Worm (Caenorhabditis elegans) whole organism, early embryonic: ENCODE results near the gene F47B8.8.

Experiments
- aly-1 ChIP-seq: sonication (generic microtip); optimal IDR thresholded peaks from 2 replicates; lab custom pipeline; 2016; ENCODE audit warnings: missing genetic modification characterization, missing compliant biosample characterization
- ama-1 ChIP-seq: fragments of 150-350 bp; optimal IDR thresholded peaks from 2 replicates; lab custom pipeline; 2014
- ceh-13 ChIP-seq: fragments of 200-800 bp; sonication (Bioruptor generic); optimal IDR thresholded peaks from 2 replicates; lab custom pipeline; 2018; ENCODE audit warnings: mild to moderate bottlenecking, missing genetic modification characterization, missing compliant biosample characterization
- scrt-1 ChIP-seq: fragments of 200-800 bp; sonication (Bioruptor generic); IDR thresholded peaks from 2 replicates; pipeline ENCODE4 v1.3.6; 2022; ENCODE audit warnings: missing genetic modification characterization, missing compliant biosample characterization
- sea-1 ChIP-seq: fragments of 200-800 bp; sonication (Bioruptor generic); conservative IDR thresholded peaks from 2 replicates; pipeline ENCODE4 v1.3.6; 2022; ENCODE audit warnings: missing genetic modification characterization, missing compliant biosample characterization

- TF ChIP-seq ama-1 (lab: Kevin White, UChicago) (no peak), ceh-13 (GFP tag; lab: Kevin White, UChicago) (no peak), aly-1 (no peak), sea-1 (GFP tag; lab: Robert Waterston, UW) (no peak), scrt-1 (GFP tag; lab: Robert Waterston, UW) (no peak)
These were observed 30.5 kb upstream of the F47B8.8 start, which contains the start of gene F14D7.6 for ce11 chrV:14301076-14301475.
